Worm (Caenorhabditis elegans) whole organism, L4 larva: Measurements from ENCODE around the gene srh-177.

Experiments used
- F37D6.2 ChIP-seq: sonication (generic microtip); optimal IDR thresholded peaks from 2 replicates; lab custom pipeline; 2016; ENCODE audit warnings: mild to moderate bottlenecking, missing genetic modification characterization, missing compliant biosample characterization
- Y75B8A.6 ChIP-seq: fragments of 200-800 bp; sonication (Bioruptor generic); IDR thresholded peaks from 2 replicates; pipeline ENCODE4 v1.3.6; 2022; ENCODE audit warnings: missing genetic modification reagents, missing genetic modification characterization, missing compliant biosample characterization
- ZK337.2 ChIP-seq: fragments of 200-800 bp; sonication (Bioruptor generic); IDR thresholded peaks from 2 replicates; pipeline ENCODE4 v1.3.6; 2022; ENCODE audit warnings: missing genetic modification reagents, missing genetic modification characterization, missing compliant biosample characterization
- aha-1 ChIP-seq: fragments of 150-350 bp; peaks from one replicate; lab custom pipeline; 2014; ENCODE audit warnings: missing biosample characterization, missing genetic modification characterization
- ama-1 ChIP-seq: fragments of 150-350 bp; optimal IDR thresholded peaks from 2 replicates; lab custom pipeline; 2014; ENCODE audit warnings: inconsistent platforms, mixed read lengths
- attf-4 ChIP-seq: sonication (generic microtip); optimal IDR thresholded peaks from 3 replicates; lab custom pipeline; 2017; ENCODE audit warnings: missing biosample characterization, missing genetic modification characterization
- ceh-62 ChIP-seq: sonication (generic microtip); optimal IDR thresholded peaks from 2 replicates; lab custom pipeline; 2017; ENCODE audit warnings: missing biosample characterization, missing genetic modification characterization
- ces-1 ChIP-seq: fragments of 150-350 bp; sonication (generic microtip); optimal IDR thresholded peaks from 4 replicates; lab custom pipeline; 2014; ENCODE audit warnings: missing biosample characterization, missing genetic modification reagents, missing genetic modification characterization
- daf-16 ChIP-seq, 3 experiments: sonication (generic microtip); optimal IDR thresholded peaks; 2 replicates each; lab custom pipeline; 2016 to 2017; ENCODE audit warnings: missing genetic modification characterization in 3 of 3, missing genetic modification reagents in 3 of 3, mild to moderate bottlenecking in 2 of 3, missing compliant biosample characterization in 2 of 3, missing biosample characterization in 1 of 3, moderate library complexity in 1 of 3
- dmd-6 ChIP-seq: fragments of 200-800 bp; sonication (Bioruptor generic); IDR thresholded peaks from 2 replicates; pipeline ENCODE4 v1.3.6; 2022; ENCODE audit warnings: missing genetic modification reagents, missing genetic modification characterization, missing compliant biosample characterization
- duxl-1 ChIP-seq: sonication (generic microtip); optimal IDR thresholded peaks from 2 replicates; lab custom pipeline; 2016; ENCODE audit warnings: mild to moderate bottlenecking, missing genetic modification characterization, moderate library complexity, missing compliant biosample characterization; ENCODE audit not compliant: poor library complexity
- dve-1 ChIP-seq: sonication (generic microtip); optimal IDR thresholded peaks from 2 replicates; lab custom pipeline; 2017; ENCODE audit warnings: antibody characterized with exemption, mild to moderate bottlenecking, missing genetic modification characterization, missing compliant biosample characterization; ENCODE audit not compliant: insufficient read depth
- fkh-10 ChIP-seq: fragments of 150-350 bp; optimal IDR thresholded peaks from 2 replicates; lab custom pipeline; 2014; ENCODE audit warnings: missing biosample characterization, missing genetic modification reagents, missing genetic modification characterization
- gei-8 ChIP-seq: fragments of 200-800 bp; sonication (Bioruptor generic); optimal IDR thresholded peaks from 2 replicates; lab custom pipeline; 2018; ENCODE audit warnings: mild to moderate bottlenecking, missing genetic modification characterization, missing compliant biosample characterization
- hif-1 ChIP-seq, 2 experiments: sonication (generic microtip); optimal IDR thresholded peaks; 2 replicates each; lab custom pipeline; 2016 to 2017; ENCODE audit warnings: missing compliant biosample characterization in 2 of 2, missing genetic modification characterization in 2 of 2, missing genetic modification reagents in 2 of 2, missing genotype in 2 of 2, mild to moderate bottlenecking in 1 of 2
- hlh-11 ChIP-seq: fragments of 200-800 bp; sonication (Bioruptor generic); optimal IDR thresholded peaks from 2 replicates; lab custom pipeline; 2018; ENCODE audit warnings: mild to moderate bottlenecking, missing genetic modification characterization, missing compliant biosample characterization
- hlh-30 ChIP-seq: sonication (generic microtip); optimal IDR thresholded peaks from 2 replicates; lab custom pipeline; 2017; ENCODE audit warnings: antibody characterized with exemption, mild to moderate bottlenecking, missing genetic modification characterization, missing compliant biosample characterization; ENCODE audit not compliant: insufficient read depth
- lin-1 ChIP-seq: fragments of 200-800 bp; sonication (Bioruptor generic); IDR thresholded peaks from 2 replicates; pipeline ENCODE4 v1.3.6; 2022; ENCODE audit warnings: missing genetic modification reagents, missing genetic modification characterization, missing compliant biosample characterization
- lin-13 ChIP-seq: fragments of 150-350 bp; optimal IDR thresholded peaks from 2 replicates; lab custom pipeline; 2014; ENCODE audit warnings: missing biosample characterization, missing genetic modification reagents, missing genetic modification characterization
- lir-3 ChIP-seq: sonication (generic microtip); optimal IDR thresholded peaks from 2 replicates; lab custom pipeline; 2016; ENCODE audit warnings: mild to moderate bottlenecking, missing genetic modification characterization, missing compliant biosample characterization
- lsy-2 ChIP-seq, 2 experiments: fragments of 150-350 bp in 1 of 2; sonication (generic microtip) in 1 of 2; optimal IDR thresholded peaks; 2 replicates each; lab custom pipeline; 2014 to 2017; ENCODE audit warnings: missing biosample characterization in 2 of 2, missing genetic modification characterization in 2 of 2
- madf-5 ChIP-seq, 2 experiments: fragments of 200-800 bp; sonication (Bioruptor generic); IDR thresholded peaks; 2 replicates each; pipeline ENCODE4 v1.3.6; 2022; ENCODE audit warnings: missing compliant biosample characterization in 2 of 2, missing genetic modification characterization in 2 of 2
- mdl-1 ChIP-seq, 2 experiments: fragments of 150-350 bp in 1 of 2; sonication (generic microtip) in 1 of 2; optimal IDR thresholded peaks; 2 replicates each; lab custom pipeline; 2014 to 2017; ENCODE audit warnings: missing biosample characterization in 2 of 2, missing genetic modification characterization in 2 of 2
- mdt-29 ChIP-seq: fragments of 200-800 bp; sonication (Bioruptor generic); IDR thresholded peaks from 2 replicates; pipeline ENCODE4 v1.3.6; 2022; ENCODE audit warnings: missing genetic modification reagents, missing genetic modification characterization, missing compliant biosample characterization
- mep-1 ChIP-seq: fragments of 150-350 bp; sonication (generic microtip); optimal IDR thresholded peaks from 3 replicates; lab custom pipeline; 2014; ENCODE audit warnings: missing biosample characterization, missing genetic modification characterization
- mes-2 ChIP-seq: sonication (generic microtip); optimal IDR thresholded peaks from 2 replicates; lab custom pipeline; 2016; ENCODE audit warnings: missing genotype, mild to moderate bottlenecking, missing genetic modification characterization, missing compliant biosample characterization; ENCODE audit not compliant: poor library complexity, severe bottlenecking
- mxl-3 ChIP-seq: fragments of 200-800 bp; sonication (Bioruptor generic); optimal IDR thresholded peaks from 2 replicates; lab custom pipeline; 2018; ENCODE audit warnings: mild to moderate bottlenecking, missing genetic modification characterization, missing compliant biosample characterization
- nhr-10 ChIP-seq: fragments of 150-350 bp; optimal IDR thresholded peaks from 2 replicates; lab custom pipeline; 2014; ENCODE audit warnings: missing biosample characterization, missing genetic modification characterization
- nhr-25 ChIP-seq: sonication (generic microtip); optimal IDR thresholded peaks from 2 replicates; lab custom pipeline; 2017; ENCODE audit warnings: missing genetic modification characterization, mild to moderate bottlenecking, missing compliant biosample characterization, antibody characterized with exemption, moderate library complexity, borderline replicate concordance; ENCODE audit not compliant: insufficient read depth
- nhr-41 ChIP-seq: fragments of 200-800 bp; sonication (Bioruptor generic); IDR thresholded peaks from 2 replicates; pipeline ENCODE4 v1.3.6; 2022; ENCODE audit warnings: missing genetic modification reagents, missing genetic modification characterization, missing compliant biosample characterization
- nhr-6 ChIP-seq: fragments of 150-350 bp; optimal IDR thresholded peaks from 2 replicates; lab custom pipeline; 2014; ENCODE audit warnings: missing biosample characterization, missing genetic modification characterization
- nhr-76 ChIP-seq: fragments of 150-350 bp; optimal IDR thresholded peaks from 2 replicates; lab custom pipeline; 2014; ENCODE audit warnings: missing biosample characterization, missing genetic modification characterization
- nhr-77 ChIP-seq: fragments of 150-350 bp; optimal IDR thresholded peaks from 2 replicates; lab custom pipeline; 2014; ENCODE audit warnings: missing biosample characterization, missing genetic modification characterization
- pha-4 ChIP-seq, 2 experiments: fragments of 150-350 bp in 1 of 2; fragments of 200-800 bp in 1 of 2; sonication (Bioruptor generic) in 1 of 2; IDR thresholded peaks in 1 of 2; optimal IDR thresholded peaks in 1 of 2; 2 replicates each; pipeline versions ENCODE4 v1.3.6 to Lab custom; 2014 to 2022; ENCODE audit warnings: missing genetic modification characterization in 2 of 2, missing genetic modification reagents in 2 of 2, missing biosample characterization in 1 of 2, missing compliant biosample characterization in 1 of 2
- php-3 ChIP-seq: fragments of 200-800 bp; sonication (Bioruptor generic); IDR thresholded peaks from 2 replicates; pipeline ENCODE4 v1.3.6; 2022; ENCODE audit warnings: missing genetic modification reagents, missing genetic modification characterization, missing compliant biosample characterization
- rbr-2 ChIP-seq: sonication (generic microtip); optimal IDR thresholded peaks from 2 replicates; lab custom pipeline; 2016; ENCODE audit warnings: missing genotype, missing genetic modification characterization, missing compliant biosample characterization
- set-16 ChIP-seq: fragments of 200-800 bp; sonication (Bioruptor generic); IDR thresholded peaks from 2 replicates; pipeline ENCODE4 v1.3.6; 2022; ENCODE audit warnings: missing genetic modification reagents, missing genetic modification characterization, missing compliant biosample characterization
- snpc-1.2 ChIP-seq: fragments of 200-800 bp; sonication (Bioruptor generic); IDR thresholded peaks from 2 replicates; pipeline ENCODE4 v1.3.6; 2022; ENCODE audit warnings: missing genetic modification reagents, missing genetic modification characterization, missing compliant biosample characterization
- unc-130 ChIP-seq: sonication (generic microtip); optimal IDR thresholded peaks from 2 replicates; lab custom pipeline; 2016; ENCODE audit warnings: missing genetic modification reagents, missing genetic modification characterization, missing compliant biosample characterization
- unc-62 ChIP-seq, 3 experiments: fragments of 150-350 bp in 1 of 3; sonication (generic microtip); optimal IDR thresholded peaks in 2 of 3; peaks in 1 of 3; 1 replicate in 1 of 3; 2 replicates in 2 of 3; lab custom pipeline; 2014 to 2017; ENCODE audit warnings: missing biosample characterization in 3 of 3, missing genetic modification characterization in 3 of 3, missing genetic modification reagents in 3 of 3, missing genotype in 1 of 3
- zfp-2 ChIP-seq: sonication (generic microtip); optimal IDR thresholded peaks from 2 replicates; lab custom pipeline; 2016; ENCODE audit warnings: mild to moderate bottlenecking, missing genetic modification characterization, missing compliant biosample characterization
- zip-11 ChIP-seq: fragments of 200-800 bp; sonication (Bioruptor generic); IDR thresholded peaks from 2 replicates; pipeline ENCODE4 v1.3.6; 2022; ENCODE audit warnings: missing genetic modification characterization, missing compliant biosample characterization
- zip-2 ChIP-seq: fragments of 150-350 bp; optimal IDR thresholded peaks from 2 replicates; lab custom pipeline; 2014; ENCODE audit warnings: missing biosample characterization, missing genetic modification characterization

Gene srh-177

DNA sequence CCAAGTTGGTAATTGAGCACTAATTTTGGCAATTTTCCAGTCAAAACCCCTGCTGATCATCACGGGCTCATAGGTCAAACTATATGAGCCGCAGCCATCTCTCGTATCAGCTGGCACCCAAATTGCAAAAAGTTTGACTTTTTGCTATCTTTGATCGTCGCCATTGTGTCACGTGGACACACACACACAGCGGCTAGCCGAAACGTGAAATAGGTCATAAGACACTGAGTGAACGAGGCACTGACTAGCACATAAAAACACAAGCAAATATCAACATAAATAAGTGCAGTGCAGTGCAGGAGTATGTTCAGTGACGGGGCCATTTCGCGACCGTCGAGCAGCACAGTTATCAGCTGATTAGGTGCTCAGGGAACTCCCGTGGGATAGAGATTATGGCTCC is 49.7 kb upstream of the srh-177 start (continued):
- TF ChIP-seq nhr-10 (tag; lab: Kevin White, UChicago) (no peak), lin-13 (GFP tag; lab: Kevin White, UChicago) (no peak), rbr-2 (tag; lab: Kevin White, UChicago) (no peak), ama-1 (lab: Kevin White, UChicago) (no peak), ces-1 (GFP tag; lab: Kevin White, UChicago) (no peak), zip-2 (no peak), duxl-1 (no peak)

DNA sequence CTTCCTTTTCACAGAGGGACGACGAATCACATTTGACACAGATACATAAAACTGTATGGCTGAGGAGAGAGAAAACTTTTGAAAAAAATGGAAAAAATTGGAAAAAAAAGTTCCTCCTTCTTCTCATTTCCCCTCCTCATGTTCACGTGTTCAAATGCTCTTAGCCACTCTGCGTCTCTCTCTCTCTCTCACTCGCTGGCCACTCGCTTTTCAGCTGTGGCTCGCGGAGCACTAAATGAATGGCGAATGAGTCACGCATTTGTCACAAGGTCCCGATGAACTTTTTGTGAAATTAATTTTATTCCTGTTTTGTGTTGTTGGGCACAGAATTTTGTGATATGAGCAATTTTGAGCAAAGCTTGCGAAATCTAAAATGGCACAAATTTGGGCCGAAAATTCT is 48.8 kb upstream of the srh-177 start:
- TF ChIP-seq nhr-41 (GFP tag; lab: Robert Waterston, UW), result no peak
- no peak for TF ChIP-seq zip-11 (GFP tag; lab: Robert Waterston, UW)
- TF ChIP-seq ceh-62 (tag; lab: Kevin White, UChicago), result no peak
- no peak for TF ChIP-seq pha-4 (GFP tag; IDR thresholded peaks at IDR 0.05; lab: Robert Waterston, UW)
- peak; percentile 45 for TF ChIP-seq pha-4 (tag; optimal IDR thresholded peaks at IDR 0.05; lab: Kevin White, UChicago)
- peak; percentile 10 for TF ChIP-seq mxl-3
- TF ChIP-seq ZK337.2 (GFP tag; lab: Robert Waterston, UW), result no peak
- peak; percentile 98 for TF ChIP-seq hlh-30
- peak; percentile 27 for TF ChIP-seq F37D6.2 (tag; lab: Kevin White, UChicago)
- no peak for TF ChIP-seq nhr-77 (tag; lab: Kevin White, UChicago)
- TF ChIP-seq unc-62 (GFP tag; optimal IDR thresholded peaks at IDR 0.05 in 1 of 2; lab: Kevin White, UChicago), result no peak
- TF ChIP-seq unc-62 (tag; optimal IDR thresholded peaks at IDR 0.05; lab: Kevin White, UChicago), result no peak
- TF ChIP-seq duxl-1, result no peak
- no peak for TF ChIP-seq madf-5 (GFP tag; IDR thresholded peaks at IDR 0.05; lab: Robert Waterston, UW)
- peak; percentile 17 for TF ChIP-seq fkh-10 (GFP tag; lab: Kevin White, UChicago)
- TF ChIP-seq mdl-1 (tag; optimal IDR thresholded peaks at IDR 0.05; lab: Kevin White, UChicago), result peak; percentile 70 to 88
- TF ChIP-seq Y75B8A.6 (GFP tag; lab: Robert Waterston, UW), result no peak
- TF ChIP-seq gei-8 (GFP tag; lab: Kevin White, UChicago), result no peak
- peak; percentile 32 for TF ChIP-seq dve-1 (tag; lab: Kevin White, UChicago)
- TF ChIP-seq hif-1 (tag; optimal IDR thresholded peaks at IDR 0.05; lab: Kevin White, UChicago), result peak in 1 of 2 experiments; percentile 50
- TF ChIP-seq hlh-11 (tag; lab: Kevin White, UChicago), result peak; percentile 88
- TF ChIP-seq attf-4 (tag; lab: Kevin White, UChicago), result no peak
- no peak for TF ChIP-seq lin-1 (GFP tag; lab: Robert Waterston, UW)
- TF ChIP-seq mdt-29 (GFP tag; lab: Robert Waterston, UW), result no peak
- no peak for TF ChIP-seq daf-16 (GFP tag; optimal IDR thresholded peaks at IDR 0.05; lab: Kevin White, UChicago)
- TF ChIP-seq daf-16 (tag; optimal IDR thresholded peaks at IDR 0.05; lab: Kevin White, UChicago), result peak; percentile 10
- TF ChIP-seq set-16, result peak; percentile 31; the same call in 1 of the 2 replicates
- no peak for TF ChIP-seq ces-1 (GFP tag; lab: Kevin White, UChicago)
- TF ChIP-seq lir-3, result no peak
- TF ChIP-seq nhr-6 (tag; lab: Kevin White, UChicago), result peak; percentile 62
- TF ChIP-seq aha-1 (tag; lab: Kevin White, UChicago), result peak; percentile 44
- no peak for TF ChIP-seq nhr-76
- no peak for TF ChIP-seq nhr-25 (tag; lab: Kevin White, UChicago)
- no peak for TF ChIP-seq unc-130
- TF ChIP-seq zfp-2 (tag; lab: Kevin White, UChicago), result no peak
- TF ChIP-seq php-3 (GFP tag; lab: Robert Waterston, UW), result no peak
- TF ChIP-seq mep-1, result peak; percentile 65
- peak in 1 of 2 experiments; percentile 73 for TF ChIP-seq lsy-2 (tag; optimal IDR thresholded peaks at IDR 0.05; lab: Kevin White, UChicago)
- TF ChIP-seq snpc-1.2 (GFP tag; lab: Robert Waterston, UW), result no peak
- no peak for TF ChIP-seq rbr-2 (tag; lab: Kevin White, UChicago)
- peak; percentile 48 for TF ChIP-seq dmd-6 (GFP tag; lab: Robert Waterston, UW)
- peak; percentile 0 for TF ChIP-seq mes-2 (tag; lab: Kevin White, UChicago)
